Fruit fly (Drosophila melanogaster): ENCODE data around the gene CG13713.

- TF ChIP-seq tup (GFP tag; optimal IDR thresholded peaks at IDR 0.05) (no peak), CG1529 (GFP tag; optimal IDR thresholded peaks at IDR 0.05) (no peak)
These were observed 32.4 kb downstream of the CG13713 start for dm6 chr3L:4729805-4730204.

Data from whole organism, embryonic.